Fruit fly (Drosophila melanogaster): Measurements from ENCODE around the gene Epg5.
A peak's percentile ranks its signal among the peaks of the same experiment; 100 is the strongest.

Gene Epg5

dm6 chr3R:18739978-18740954 lies 18.4 kb downstream of the Epg5 start (continued):
- TF ChIP-seq maf-S (GFP tag; optimal IDR thresholded peaks at IDR 0.05), result no peak
- no peak for TF ChIP-seq mirr (GFP tag; optimal IDR thresholded peaks at IDR 0.05)
- TF ChIP-seq Awh (GFP tag; IDR thresholded peaks at IDR 0.05), result no peak
- TF ChIP-seq peb (GFP tag; IDR thresholded peaks at IDR 0.05), result no peak
- TF ChIP-seq dati (GFP tag; IDR thresholded peaks at IDR 0.05), result no peak
- no peak for TF ChIP-seq crol (GFP tag; IDR thresholded peaks at IDR 0.05)
- no peak for TF ChIP-seq Lhr (GFP tag; optimal IDR thresholded peaks at IDR 0.05)
- no peak for TF ChIP-seq bigmax (GFP tag; optimal IDR thresholded peaks at IDR 0.05)
- TF ChIP-seq emc (GFP tag; optimal IDR thresholded peaks at IDR 0.05), result no peak
- peak; percentile 52 for TF ChIP-seq Nf-YB (GFP tag; optimal IDR thresholded peaks at IDR 0.05)
- TF ChIP-seq knrl (GFP tag; IDR thresholded peaks at IDR 0.05; ENCODE audit: partially characterized antibody), result no peak
- no peak for TF ChIP-seq grau (tag; optimal IDR thresholded peaks at IDR 0.05)
- TF ChIP-seq h (optimal IDR thresholded peaks at IDR 0.05), result no peak
- TF ChIP-seq CG30403 (GFP tag; optimal IDR thresholded peaks at IDR 0.05), result no peak
- no peak for TF ChIP-seq CG12219 (GFP tag; optimal IDR thresholded peaks at IDR 0.05)
- no peak for TF ChIP-seq CG7745 (tag; optimal IDR thresholded peaks at IDR 0.05)
- TF ChIP-seq CG42726 (GFP tag; IDR thresholded peaks at IDR 0.05; ENCODE audit: partially characterized antibody), result peak; percentile 56; the same call in 1 of the 2 replicates
- TF ChIP-seq sens-2 (GFP tag; IDR thresholded peaks at IDR 0.05), result no peak
- TF ChIP-seq dpn (GFP tag; optimal IDR thresholded peaks at IDR 0.05), result no peak
- TF ChIP-seq CG11723 (GFP tag; optimal IDR thresholded peaks at IDR 0.05), result no peak
- no peak for TF ChIP-seq B-H2 (GFP tag; optimal IDR thresholded peaks at IDR 0.05)
- no peak for TF ChIP-seq Ada2b (GFP tag; IDR thresholded peaks at IDR 0.05)
- no peak for TF ChIP-seq oc (tag; optimal IDR thresholded peaks at IDR 0.05)
- peak; percentile 28; the same call in 1 of the 2 replicates for TF ChIP-seq CG3847 (GFP tag; IDR thresholded peaks at IDR 0.05)
- TF ChIP-seq CG12104 (GFP tag; optimal IDR thresholded peaks at IDR 0.05), result peak; percentile 11
- no peak for TF ChIP-seq Six4 (GFP tag; optimal IDR thresholded peaks at IDR 0.05)
- TF ChIP-seq CTCF (GFP tag; optimal IDR thresholded peaks at IDR 0.05), result no peak
- peak; percentile 37; the same call in 1 of the 2 replicates for TF ChIP-seq bbx (GFP tag; IDR thresholded peaks at IDR 0.05; ENCODE audit: partially characterized antibody)
- TF ChIP-seq CG9437 (GFP tag; optimal IDR thresholded peaks at IDR 0.05), result no peak
- TF ChIP-seq Jarid2 (GFP tag; optimal IDR thresholded peaks at IDR 0.05), result peak; percentile 93
- TF ChIP-seq D19A (tag; optimal IDR thresholded peaks at IDR 0.05), result no peak
- TF ChIP-seq BtbVII (GFP tag; optimal IDR thresholded peaks at IDR 0.05), result peak; percentile 0
- TF ChIP-seq CG3838 (GFP tag; optimal IDR thresholded peaks at IDR 0.05), result no peak
- TF ChIP-seq slbo (GFP tag; IDR thresholded peaks at IDR 0.05), result 0 out of 2 replicates have a peak, but pooled peaks have one; percentile 15
- TF ChIP-seq Gsc (GFP tag; IDR thresholded peaks at IDR 0.05), result no peak
- no peak for TF ChIP-seq pum (GFP tag; optimal IDR thresholded peaks at IDR 0.05)
- no peak for TF ChIP-seq CG13894 (tag; optimal IDR thresholded peaks at IDR 0.05)
- peak; percentile 12 for TF ChIP-seq CG15514 (GFP tag; optimal IDR thresholded peaks at IDR 0.05)
- TF ChIP-seq Gug (GFP tag; IDR thresholded peaks at IDR 0.05), result no peak
- TF ChIP-seq CG31365 (tag; optimal IDR thresholded peaks at IDR 0.05), result no peak
- TF ChIP-seq ara (GFP tag; IDR thresholded peaks at IDR 0.05), result no peak
- no peak for TF ChIP-seq Spps (tag; optimal IDR thresholded peaks at IDR 0.05)
- TF ChIP-seq hkb (optimal IDR thresholded peaks at IDR 0.05), result no peak
- 0 out of 2 replicates have a peak, but pooled peaks have one; percentile 52 for TF ChIP-seq hkb (GFP tag; IDR thresholded peaks at IDR 0.05)
- no peak for TF ChIP-seq CHES-1-like (GFP tag; optimal IDR thresholded peaks at IDR 0.05)
- TF ChIP-seq lbe (GFP tag; optimal IDR thresholded peaks at IDR 0.05), result no peak
- no peak for TF ChIP-seq Fer2 (tag; optimal IDR thresholded peaks at IDR 0.05)
- TF ChIP-seq CG12942 (GFP tag; optimal IDR thresholded peaks at IDR 0.05), result no peak
- peak; percentile 97 for TF ChIP-seq Deaf1 (tag; optimal IDR thresholded peaks at IDR 0.05)
- no peak for TF ChIP-seq Asciz (GFP tag; optimal IDR thresholded peaks at IDR 0.05)

Measured in whole organism, embryonic.